Fruit fly (Drosophila melanogaster) whole organism, embryonic: ENCODE data around the gene UbcE2H.

Experiments used
- Atf-2 ChIP-seq: fragments of 200-800 bp; sonication (Bioruptor generic); optimal IDR thresholded peaks from 2 replicates; lab custom pipeline; 2016; ENCODE audit warnings: missing biosample characterization, missing genetic modification characterization
- CG11696 ChIP-seq: fragments of 200-800 bp; sonication (Bioruptor generic); IDR thresholded peaks from 2 replicates; pipeline ENCODE4 v1.3.6; 2022; ENCODE audit warnings: missing biosample characterization, missing genetic modification characterization
- CG12942 ChIP-seq: fragments of 200-800 bp; sonication (Bioruptor generic); optimal IDR thresholded peaks from 3 replicates; lab custom pipeline; 2016; ENCODE audit warnings: missing biosample characterization, missing genetic modification characterization
- CG13123 ChIP-seq: fragments of 200-800 bp; sonication (Bioruptor generic); optimal IDR thresholded peaks from 2 replicates; lab custom pipeline; 2016; ENCODE audit warnings: missing biosample characterization, missing genetic modification characterization
- CG13287 ChIP-seq: fragments of 200-800 bp; sonication (Bioruptor generic); IDR thresholded peaks from 2 replicates; pipeline ENCODE4 v1.3.6; 2022; ENCODE audit warnings: missing biosample characterization, missing genetic modification characterization; ENCODE audit not compliant: partially characterized antibody
- CG18619 ChIP-seq: fragments of 200-800 bp; sonication (Bioruptor generic); optimal IDR thresholded peaks from 3 replicates; lab custom pipeline; 2017; ENCODE audit warnings: missing biosample characterization, mild to moderate bottlenecking, missing genetic modification characterization
- CG2678 ChIP-seq: fragments of 200-800 bp; sonication (Bioruptor generic); optimal IDR thresholded peaks from 3 replicates; lab custom pipeline; 2019; ENCODE audit warnings: missing biosample characterization, mild to moderate bottlenecking, missing genetic modification characterization, moderate library complexity
- CG2875 ChIP-seq: fragments of 200-800 bp; sonication (Bioruptor generic); optimal IDR thresholded peaks from 2 replicates; lab custom pipeline; 2017; ENCODE audit warnings: missing biosample characterization, mild to moderate bottlenecking, missing genetic modification characterization, missing genetic modification reagents
- CG3838 ChIP-seq: fragments of 200-800 bp; sonication (Bioruptor generic); optimal IDR thresholded peaks from 3 replicates; lab custom pipeline; 2016; ENCODE audit warnings: missing biosample characterization, missing genetic modification characterization
- CG5180 ChIP-seq: fragments of 200-800 bp; sonication (Bioruptor generic); optimal IDR thresholded peaks from 3 replicates; lab custom pipeline; 2017; ENCODE audit warnings: missing biosample characterization, missing genetic modification characterization, mild to moderate bottlenecking, moderate library complexity, missing genetic modification reagents
- CG7745 ChIP-seq: fragments of 200-800 bp; sonication (Bioruptor generic); optimal IDR thresholded peaks from 2 replicates; lab custom pipeline; 2018; ENCODE audit warnings: missing biosample characterization, mild to moderate bottlenecking, missing genetic modification characterization, moderate library complexity
- CG7963 ChIP-seq: fragments of 200-800 bp; sonication (Bioruptor generic); IDR thresholded peaks from 3 replicates; pipeline ENCODE4 v1.3.6; 2022; ENCODE audit warnings: missing biosample characterization, missing genetic modification characterization; ENCODE audit not compliant: partially characterized antibody
- CG8089 ChIP-seq: fragments of 200-800 bp; sonication (Bioruptor generic); optimal IDR thresholded peaks from 3 replicates; lab custom pipeline; 2016; ENCODE audit warnings: missing biosample characterization, missing genetic modification characterization
- CG8281 ChIP-seq: fragments of 200-800 bp; sonication (Bioruptor generic); optimal IDR thresholded peaks from 2 replicates; lab custom pipeline; 2018; ENCODE audit warnings: missing biosample characterization, mild to moderate bottlenecking, missing genetic modification characterization, moderate library complexity
- CG9215 ChIP-seq: fragments of 200-800 bp; sonication (Bioruptor generic); IDR thresholded peaks from 2 replicates; pipeline ENCODE4 v1.3.6; 2022; ENCODE audit warnings: missing biosample characterization, missing genetic modification characterization
- CG9727 ChIP-seq: fragments of 200-800 bp; sonication (Bioruptor generic); optimal IDR thresholded peaks from 3 replicates; lab custom pipeline; 2017; ENCODE audit warnings: missing biosample characterization, mild to moderate bottlenecking, missing genetic modification characterization
- Camta ChIP-seq: fragments of 200-800 bp; sonication (Bioruptor generic); optimal IDR thresholded peaks from 2 replicates; lab custom pipeline; 2016; ENCODE audit warnings: missing biosample characterization, missing genetic modification characterization
- D19B ChIP-seq: fragments of 200-800 bp; sonication (Bioruptor generic); optimal IDR thresholded peaks from 2 replicates; lab custom pipeline; 2017; ENCODE audit warnings: missing biosample characterization, mild to moderate bottlenecking, missing genetic modification characterization
- Dfd ChIP-seq, 2 experiments: fragments of >200 bp; optimal IDR thresholded peaks; 2 replicates each; lab custom pipeline; 2017; ENCODE audit warnings: missing biosample characterization in 2 of 2, missing genetic modification characterization in 2 of 2
- Doc3 ChIP-seq: fragments of 200-800 bp; sonication (Bioruptor generic); IDR thresholded peaks from 3 replicates; pipeline ENCODE4 v1.3.6; 2022; ENCODE audit warnings: missing biosample characterization, missing genetic modification characterization; ENCODE audit not compliant: partially characterized antibody
- Dref ChIP-seq: fragments of 200-800 bp; sonication (Bioruptor generic); IDR thresholded peaks from 2 replicates; pipeline ENCODE4 v1.3.6; 2022; ENCODE audit warnings: missing biosample characterization, missing genetic modification characterization
- E2f2 ChIP-seq: fragments of 200-800 bp; sonication (Bioruptor generic); IDR thresholded peaks from 2 replicates; pipeline ENCODE4 v1.3.6; 2022; ENCODE audit warnings: missing biosample characterization, missing genetic modification characterization
- H2.0 ChIP-seq: fragments of 200-800 bp; sonication (Bioruptor generic); IDR thresholded peaks from 2 replicates; pipeline ENCODE4 v1.3.6; 2022; ENCODE audit warnings: missing biosample characterization, missing genetic modification characterization
- Hr78 ChIP-seq, 2 experiments: fragments of 200-800 bp in 1 of 2; fragments of >200 bp in 1 of 2; sonication (Bioruptor generic) in 1 of 2; optimal IDR thresholded peaks; 2 replicates each; lab custom pipeline; 2017 to 2019; ENCODE audit warnings: missing biosample characterization in 2 of 2, missing genetic modification characterization in 2 of 2, mild to moderate bottlenecking in 1 of 2, moderate library complexity in 1 of 2
- Mes4 ChIP-seq: fragments of 200-800 bp; sonication (Bioruptor generic); optimal IDR thresholded peaks from 2 replicates; lab custom pipeline; 2016; ENCODE audit warnings: missing biosample characterization, missing genetic modification characterization
- Opbp ChIP-seq: fragments of 200-800 bp; sonication (Bioruptor generic); IDR thresholded peaks from 3 replicates; pipeline ENCODE4 v1.3.6; 2022; ENCODE audit warnings: missing biosample characterization, missing genetic modification characterization; ENCODE audit not compliant: partially characterized antibody
- Ptx1 ChIP-seq: fragments of 200-800 bp; sonication (Bioruptor generic); IDR thresholded peaks from 2 replicates; pipeline ENCODE4 v1.3.6; 2022; ENCODE audit warnings: missing biosample characterization, missing genetic modification characterization
- TFAM ChIP-seq: fragments of 200-800 bp; sonication (Bioruptor generic); optimal IDR thresholded peaks from 2 replicates; lab custom pipeline; 2017; ENCODE audit warnings: missing biosample characterization, missing genetic modification characterization, inconsistent platforms
- Usf ChIP-seq: fragments of 200-800 bp; sonication (Bioruptor generic); optimal IDR thresholded peaks from 2 replicates; lab custom pipeline; 2017; ENCODE audit warnings: missing genotype, missing biosample characterization, missing genetic modification characterization
- Xbp1 ChIP-seq: fragments of 200-800 bp; sonication (Bioruptor generic); optimal IDR thresholded peaks from 3 replicates; lab custom pipeline; 2016; ENCODE audit warnings: missing biosample characterization, mild to moderate bottlenecking, missing genetic modification characterization
- ab ChIP-seq: fragments of 200-800 bp; sonication (Bioruptor generic); optimal IDR thresholded peaks from 2 replicates; lab custom pipeline; 2016; ENCODE audit warnings: missing biosample characterization, missing genetic modification characterization
- amos ChIP-seq: fragments of 200-800 bp; sonication (Bioruptor generic); IDR thresholded peaks from 2 replicates; pipeline ENCODE4 v1.3.6; 2022; ENCODE audit warnings: missing biosample characterization, missing genetic modification characterization; ENCODE audit not compliant: partially characterized antibody
- az2 ChIP-seq: fragments of 200-800 bp; sonication (Bioruptor generic); optimal IDR thresholded peaks from 3 replicates; lab custom pipeline; 2016; ENCODE audit warnings: missing biosample characterization, missing genetic modification characterization
- cad ChIP-seq: fragments of >200 bp; optimal IDR thresholded peaks from 2 replicates; lab custom pipeline; 2017; ENCODE audit warnings: missing biosample characterization, missing genetic modification characterization
- dpn ChIP-seq, 2 experiments: fragments of 200-800 bp; sonication (Bioruptor generic); optimal IDR thresholded peaks; 3 replicates each; lab custom pipeline; 2016; ENCODE audit warnings: missing biosample characterization in 2 of 2, missing genetic modification characterization in 2 of 2
- esg ChIP-seq: fragments of 200-800 bp; sonication (Bioruptor generic); conservative IDR thresholded peaks from 2 replicates; pipeline ENCODE4 v1.3.6; 2022; ENCODE audit warnings: missing biosample characterization, missing genetic modification characterization
- ewg ChIP-seq: fragments of 200-800 bp; sonication (Bioruptor generic); optimal IDR thresholded peaks from 3 replicates; lab custom pipeline; 2017; ENCODE audit warnings: mild to moderate bottlenecking, missing biosample characterization, missing genetic modification reagents, missing genetic modification characterization
- ken ChIP-seq: fragments of 200-800 bp; sonication (Bioruptor generic); IDR thresholded peaks from 3 replicates; pipeline ENCODE4 v1.3.6; 2022; ENCODE audit warnings: missing biosample characterization, missing genetic modification characterization
- lov ChIP-seq, 2 experiments: fragments of 200-800 bp in 1 of 2; fragments of >200 bp in 1 of 2; sonication (Bioruptor generic) in 1 of 2; IDR thresholded peaks in 1 of 2; optimal IDR thresholded peaks in 1 of 2; 2 replicates in 1 of 2; 3 replicates in 1 of 2; pipeline versions ENCODE4 v1.3.6 to Lab custom; 2017 to 2022; ENCODE audit warnings: missing biosample characterization in 1 of 2, missing genetic modification characterization in 1 of 2
- oc ChIP-seq: fragments of 200-800 bp; sonication (Bioruptor generic); optimal IDR thresholded peaks from 2 replicates; lab custom pipeline; 2018; ENCODE audit warnings: missing biosample characterization, mild to moderate bottlenecking, missing genetic modification characterization, moderate library complexity
- pnt ChIP-seq: fragments of 200-800 bp; sonication (Bioruptor generic); optimal IDR thresholded peaks from 3 replicates; lab custom pipeline; 2016; ENCODE audit warnings: missing biosample characterization, missing genetic modification characterization
- repo ChIP-seq: fragments of 200-800 bp; sonication (Bioruptor generic); optimal IDR thresholded peaks from 2 replicates; lab custom pipeline; 2016; ENCODE audit warnings: missing biosample characterization, missing genetic modification characterization
- run ChIP-seq: fragments of 200-800 bp; sonication (Bioruptor generic); optimal IDR thresholded peaks from 3 replicates; lab custom pipeline; 2018; ENCODE audit warnings: missing biosample characterization, mild to moderate bottlenecking, missing genetic modification characterization
- sisA ChIP-seq: fragments of 200-800 bp; sonication (Bioruptor generic); IDR thresholded peaks from 2 replicates; pipeline ENCODE4 v1.3.6; 2022; ENCODE audit warnings: missing biosample characterization, missing genetic modification characterization
- sna ChIP-seq: fragments of 200-800 bp; sonication (Bioruptor generic); IDR thresholded peaks from 2 replicates; pipeline ENCODE4 v1.3.6; 2022; ENCODE audit warnings: missing biosample characterization, missing genetic modification characterization; ENCODE audit not compliant: partially characterized antibody
- wek ChIP-seq: fragments of 200-800 bp; sonication (Bioruptor generic); optimal IDR thresholded peaks from 3 replicates; lab custom pipeline; 2018; ENCODE audit warnings: missing biosample characterization, mild to moderate bottlenecking, missing genetic modification characterization, moderate library complexity
- zen ChIP-seq: fragments of 200-800 bp; sonication (Bioruptor generic); optimal IDR thresholded peaks from 3 replicates; lab custom pipeline; 2018; ENCODE audit warnings: missing biosample characterization, mild to moderate bottlenecking, missing genetic modification characterization, moderate library complexity

Gene UbcE2H

DNA sequence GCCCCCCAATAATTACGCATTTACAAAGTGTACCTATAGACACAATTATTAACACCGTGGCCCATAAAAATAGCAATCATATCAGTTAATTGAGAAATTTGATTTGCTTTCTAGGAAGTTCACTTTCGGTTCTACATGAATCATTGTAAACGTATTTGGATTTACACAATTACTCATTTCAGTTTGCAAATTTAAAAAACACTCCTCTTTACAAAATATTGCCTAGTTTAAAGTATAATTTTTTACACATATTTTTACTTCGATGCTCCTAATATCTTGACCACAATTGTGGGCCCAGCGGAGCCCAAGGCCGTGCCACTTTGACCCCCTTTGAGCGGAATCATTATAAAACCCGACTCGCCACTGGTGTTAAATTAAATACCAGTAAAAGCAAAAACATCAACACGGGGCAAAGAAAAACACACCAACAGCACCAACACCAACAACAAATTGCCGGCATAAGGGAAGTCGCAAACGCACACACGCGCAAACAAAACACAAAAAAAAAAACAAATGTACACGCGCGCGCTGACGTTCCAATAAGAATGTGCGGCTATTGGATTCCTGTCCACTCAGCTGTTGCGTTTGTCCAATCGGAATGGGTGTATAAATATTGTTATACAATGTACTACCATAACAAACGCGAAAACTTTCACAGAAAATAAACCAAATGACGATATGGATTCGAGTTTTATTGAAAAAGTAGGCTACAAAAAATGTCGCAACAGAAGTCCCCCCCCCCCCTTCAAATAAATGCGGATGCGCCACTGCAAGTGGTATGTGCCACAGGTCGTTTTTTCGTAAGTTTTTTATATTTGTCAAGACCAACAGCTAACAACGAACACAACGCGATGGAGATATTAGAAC is 20.8 kb upstream of the UbcE2H start (continued):
- no peak for TF ChIP-seq CG8089 (GFP tag; lab: Kevin White, UChicago)
- TF ChIP-seq zen (tag; lab: Kevin White, UChicago) = peak; percentile 13
- TF ChIP-seq ken (GFP tag; lab: Robert Waterston, UW) = no peak
- peak; percentile 39; the same call in 1 of the 2 replicates for TF ChIP-seq sisA
- TF ChIP-seq CG5180 (GFP tag; lab: Kevin White, UChicago) = peak; percentile 35
- TF ChIP-seq D19B (GFP tag; lab: Kevin White, UChicago) = peak; percentile 36
- TF ChIP-seq CG9215 = peak; percentile 30; the same call in 1 of the 2 replicates
- peak; percentile 47 for TF ChIP-seq Mes4 (GFP tag; lab: Kevin White, UChicago)
- TF ChIP-seq Opbp = no peak
- TF ChIP-seq CG3838 (GFP tag; lab: Kevin White, UChicago) = no peak
- peak; percentile 13 for TF ChIP-seq repo
- peak; percentile 58 for TF ChIP-seq CG9727 (GFP tag; lab: Kevin White, UChicago)
- TF ChIP-seq Camta = peak; percentile 11
- peak; percentile 11; the same call in 1 of the 2 replicates for TF ChIP-seq H2.0
- TF ChIP-seq TFAM (GFP tag; lab: Kevin White, UChicago) = no peak
- TF ChIP-seq Xbp1 (GFP tag; lab: Kevin White, UChicago) = peak; percentile 62
- TF ChIP-seq CG12942 = no peak
- TF ChIP-seq CG8281 (tag; lab: Kevin White, UChicago) = no peak
- peak; percentile 51; the same call in 1 of the 2 replicates for TF ChIP-seq Ptx1 (GFP tag; lab: Robert Waterston, UW)
- peak; percentile 25 for TF ChIP-seq Atf-2 (GFP tag; lab: Kevin White, UChicago)
- TF ChIP-seq run (tag; lab: Kevin White, UChicago) = peak; percentile 42
- TF ChIP-seq esg (GFP tag; lab: Robert Waterston, UW) = peak; percentile 64
- no peak for TF ChIP-seq Dfd (GFP tag; optimal IDR thresholded peaks at IDR 0.05; lab: Kevin White, UChicago)
- TF ChIP-seq Usf = no peak
- TF ChIP-seq az2 = peak; percentile 28
- no peak for TF ChIP-seq wek (GFP tag; lab: Kevin White, UChicago)
- no peak for TF ChIP-seq cad (GFP tag; lab: Kevin White, UChicago)
- TF ChIP-seq CG7963 (GFP tag; lab: Robert Waterston, UW) = no peak
- TF ChIP-seq Doc3 = no peak
- no peak for TF ChIP-seq ewg (GFP tag; lab: Kevin White, UChicago)
- TF ChIP-seq oc (tag; lab: Kevin White, UChicago) = peak; percentile 6
- no peak for TF ChIP-seq CG13123 (GFP tag; lab: Kevin White, UChicago)
- TF ChIP-seq CG13287 (GFP tag; lab: Robert Waterston, UW) = no peak
- TF ChIP-seq CG18619 (GFP tag; lab: Kevin White, UChicago) = peak; percentile 52
- TF ChIP-seq CG2678 (tag; lab: Kevin White, UChicago) = peak; percentile 80
- TF ChIP-seq amos (GFP tag; lab: Robert Waterston, UW) = no peak
- TF ChIP-seq dpn (GFP tag; optimal IDR thresholded peaks at IDR 0.05; lab: Kevin White, UChicago) = peak in 1 of 2 experiments; percentile 38
- TF ChIP-seq CG7745 (tag; lab: Kevin White, UChicago) = no peak
- peak; percentile 38; the same call in 1 of the 2 replicates for TF ChIP-seq E2f2
- no peak for TF ChIP-seq lov (optimal IDR thresholded peaks at IDR 0.05; lab: Kevin White, UChicago)
- no peak for TF ChIP-seq lov (GFP tag; IDR thresholded peaks at IDR 0.05; lab: Robert Waterston, UW)
- TF ChIP-seq Dref (GFP tag; lab: Robert Waterston, UW) = no peak
- TF ChIP-seq Hr78 (GFP tag; optimal IDR thresholded peaks at IDR 0.05; lab: Kevin White, UChicago) = peak in 1 of 2 experiments; percentile 61
- TF ChIP-seq pnt (GFP tag; lab: Kevin White, UChicago) = no peak
- peak; percentile 78 for TF ChIP-seq CG11696 (GFP tag; lab: Robert Waterston, UW)
- no peak for TF ChIP-seq ab
- TF ChIP-seq CG2875 = peak; percentile 16
- TF ChIP-seq sna = no peak
